Fruit fly (Drosophila melanogaster) whole organism, prepupa: ENCODE data around the gene CG33346.

Experiments
- Blimp-1 ChIP-seq: fragments of 200-800 bp; sonication (Bioruptor generic); optimal IDR thresholded peaks from 3 replicates; lab custom pipeline; 2017; ENCODE audit warnings: missing biosample characterization, missing genetic modification characterization, mild to moderate bottlenecking, moderate library complexity, missing genetic modification reagents
- CG10631 ChIP-seq: fragments of 200-800 bp; sonication (Bioruptor generic); optimal IDR thresholded peaks from 2 replicates; lab custom pipeline; 2016; ENCODE audit warnings: missing biosample characterization, missing genetic modification characterization
- CG11294 ChIP-seq: fragments of 200-800 bp; sonication (Bioruptor generic); IDR thresholded peaks from 2 replicates; pipeline ENCODE4 v1.3.6; 2022; ENCODE audit warnings: missing biosample characterization, missing genetic modification characterization
- CG11762 ChIP-seq: fragments of 200-800 bp; sonication (Bioruptor generic); optimal IDR thresholded peaks from 3 replicates; lab custom pipeline; 2016; ENCODE audit warnings: missing biosample characterization, missing genetic modification characterization; ENCODE audit not compliant: insufficient read depth
- CG11902 ChIP-seq: fragments of 200-800 bp; sonication (Bioruptor generic); optimal IDR thresholded peaks from 3 replicates; lab custom pipeline; 2016; ENCODE audit warnings: missing biosample characterization, missing genetic modification characterization
- CG15336 ChIP-seq: fragments of 200-800 bp; sonication (Bioruptor generic); IDR thresholded peaks from 2 replicates; pipeline ENCODE4 v1.3.6; 2022; ENCODE audit warnings: missing biosample characterization, missing genetic modification characterization
- CG1621 ChIP-seq: fragments of 200-800 bp; sonication (Bioruptor generic); optimal IDR thresholded peaks from 3 replicates; lab custom pipeline; 2018; ENCODE audit warnings: missing biosample characterization, mild to moderate bottlenecking, missing genetic modification characterization
- CG31627 ChIP-seq: fragments of 200-800 bp; sonication (Bioruptor generic); optimal IDR thresholded peaks from 3 replicates; lab custom pipeline; 2016; ENCODE audit warnings: missing biosample characterization, missing genetic modification characterization
- CG32006 ChIP-seq: fragments of 200-800 bp; sonication (Bioruptor generic); optimal IDR thresholded peaks from 3 replicates; lab custom pipeline; 2017; ENCODE audit warnings: missing biosample characterization, mild to moderate bottlenecking, missing genetic modification characterization
- CG34406 ChIP-seq: fragments of 200-800 bp; sonication (Bioruptor generic); optimal IDR thresholded peaks from 3 replicates; lab custom pipeline; 2016; ENCODE audit warnings: missing biosample characterization, missing genetic modification characterization
- CG3919 ChIP-seq: fragments of 200-800 bp; sonication (Bioruptor generic); optimal IDR thresholded peaks from 3 replicates; lab custom pipeline; 2016; ENCODE audit warnings: missing biosample characterization, missing genetic modification characterization
- CG4318 ChIP-seq: fragments of 200-800 bp; sonication (Bioruptor generic); optimal IDR thresholded peaks from 3 replicates; lab custom pipeline; 2017; ENCODE audit warnings: missing biosample characterization, mild to moderate bottlenecking, missing genetic modification characterization
- CG6163 ChIP-seq: fragments of 200-800 bp; sonication (Bioruptor generic); IDR thresholded peaks from 3 replicates; pipeline ENCODE4 v1.3.6; 2022; ENCODE audit warnings: missing biosample characterization, missing genetic modification characterization
- CG6854 ChIP-seq: fragments of 200-800 bp; sonication (Bioruptor generic); optimal IDR thresholded peaks from 2 replicates; lab custom pipeline; 2017; ENCODE audit warnings: missing biosample characterization, mild to moderate bottlenecking, missing genetic modification characterization
- CG7368 ChIP-seq: fragments of 200-800 bp; sonication (Bioruptor generic); optimal IDR thresholded peaks from 3 replicates; lab custom pipeline; 2016; ENCODE audit warnings: missing biosample characterization, missing genetic modification characterization
- CG8119 ChIP-seq: fragments of 200-800 bp; sonication (Bioruptor generic); IDR thresholded peaks from 3 replicates; pipeline ENCODE4 v1.3.6; 2022; ENCODE audit warnings: missing biosample characterization, missing genetic modification characterization
- CG8319 ChIP-seq: fragments of 200-800 bp; sonication (Bioruptor generic); optimal IDR thresholded peaks from 3 replicates; lab custom pipeline; 2016; ENCODE audit warnings: missing biosample characterization, missing genetic modification characterization
- CG8632 ChIP-seq: fragments of 200-800 bp; sonication (Bioruptor generic); optimal IDR thresholded peaks from 3 replicates; lab custom pipeline; 2016; ENCODE audit warnings: missing biosample characterization, missing genetic modification characterization
- CG9139 ChIP-seq: fragments of 200-800 bp; sonication (Bioruptor generic); optimal IDR thresholded peaks from 3 replicates; lab custom pipeline; 2017; ENCODE audit warnings: missing biosample characterization, mild to moderate bottlenecking, missing genetic modification characterization
- Eip75B ChIP-seq: fragments of 200-800 bp; sonication (Bioruptor generic); optimal IDR thresholded peaks from 3 replicates; lab custom pipeline; 2016; ENCODE audit warnings: missing biosample characterization, missing genetic modification characterization
- Eip78C ChIP-seq: fragments of 200-800 bp; sonication (Bioruptor generic); peaks from one replicate; lab custom pipeline; 2016; ENCODE audit warnings: missing biosample characterization, missing genetic modification characterization
- Eip93F ChIP-seq: fragments of 200-800 bp; sonication (Bioruptor generic); optimal IDR thresholded peaks from 2 replicates; lab custom pipeline; 2016; ENCODE audit warnings: missing biosample characterization, mild to moderate bottlenecking, missing genetic modification characterization
- Ets21C ChIP-seq: fragments of 200-800 bp; sonication (Bioruptor generic); optimal IDR thresholded peaks from 3 replicates; lab custom pipeline; 2016; ENCODE audit warnings: missing biosample characterization, missing genetic modification characterization
- Ets96B ChIP-seq: fragments of 200-800 bp; optimal IDR thresholded peaks from 2 replicates; lab custom pipeline; 2019; ENCODE audit warnings: missing biosample characterization, mild to moderate bottlenecking, missing genetic modification characterization, moderate library complexity
- Gug ChIP-seq: fragments of 200-800 bp; sonication (Bioruptor generic); IDR thresholded peaks from 2 replicates; pipeline ENCODE4 v1.3.6; 2022; ENCODE audit warnings: missing biosample characterization, missing genetic modification characterization
- Hr38 ChIP-seq: sonication (Bioruptor generic); optimal IDR thresholded peaks from 2 replicates; lab custom pipeline; 2016; ENCODE audit warnings: missing biosample characterization, missing genetic modification characterization
- Hr39 ChIP-seq: fragments of 200-800 bp; sonication (Bioruptor generic); optimal IDR thresholded peaks from 2 replicates; lab custom pipeline; 2016; ENCODE audit warnings: missing biosample characterization, missing genetic modification characterization
- Hr4 ChIP-seq: fragments of 200-800 bp; sonication (Bioruptor generic); optimal IDR thresholded peaks from 3 replicates; lab custom pipeline; 2016; ENCODE audit warnings: missing biosample characterization, missing genetic modification characterization
- Lpt ChIP-seq: fragments of 200-800 bp; sonication (Bioruptor generic); optimal IDR thresholded peaks from 3 replicates; lab custom pipeline; 2016; ENCODE audit warnings: missing biosample characterization, missing genetic modification characterization
- OdsH ChIP-seq: fragments of 200-800 bp; sonication (Bioruptor generic); optimal IDR thresholded peaks from 3 replicates; lab custom pipeline; 2016; ENCODE audit warnings: missing biosample characterization, missing genetic modification characterization
- Sox102F ChIP-seq: fragments of 200-800 bp; sonication (Bioruptor generic); optimal IDR thresholded peaks from 2 replicates; lab custom pipeline; 2016; ENCODE audit warnings: missing biosample characterization, mild to moderate bottlenecking, missing genetic modification characterization
- Sox14 ChIP-seq: fragments of 200-800 bp; sonication (Bioruptor generic); optimal IDR thresholded peaks from 3 replicates; lab custom pipeline; 2016; ENCODE audit warnings: missing biosample characterization, missing genetic modification characterization
- Sox15 ChIP-seq: fragments of 200-800 bp; sonication (Bioruptor generic); optimal IDR thresholded peaks from 3 replicates; lab custom pipeline; 2016; ENCODE audit warnings: missing biosample characterization, missing genetic modification characterization
- achi ChIP-seq: fragments of 200-800 bp; sonication (Bioruptor generic); optimal IDR thresholded peaks from 3 replicates; lab custom pipeline; 2016; ENCODE audit warnings: missing biosample characterization, missing genetic modification characterization
- acj6 ChIP-seq: fragments of 200-800 bp; sonication (Bioruptor generic); optimal IDR thresholded peaks from 3 replicates; lab custom pipeline; 2016; ENCODE audit warnings: missing biosample characterization, missing genetic modification characterization
- cyc ChIP-seq: fragments of 200-800 bp; sonication (Bioruptor generic); optimal IDR thresholded peaks from 3 replicates; lab custom pipeline; 2016; ENCODE audit warnings: missing biosample characterization, missing genetic modification characterization
- dac ChIP-seq: fragments of 200-800 bp; sonication (Bioruptor generic); optimal IDR thresholded peaks from 2 replicates; lab custom pipeline; 2017; ENCODE audit warnings: missing biosample characterization, mild to moderate bottlenecking, missing genetic modification characterization
- dsx ChIP-seq: fragments of 200-800 bp; optimal IDR thresholded peaks from 3 replicates; lab custom pipeline; 2019; ENCODE audit warnings: missing biosample characterization, mild to moderate bottlenecking, missing genetic modification characterization, moderate library complexity; ENCODE audit not compliant: poor library complexity, severe bottlenecking
- eg ChIP-seq: fragments of 200-800 bp; sonication (Bioruptor generic); IDR thresholded peaks from 3 replicates; pipeline ENCODE4 v1.3.6; 2022; ENCODE audit warnings: missing biosample characterization, missing genetic modification characterization
- esn ChIP-seq: fragments of 200-800 bp; sonication (Bioruptor generic); optimal IDR thresholded peaks from 2 replicates; lab custom pipeline; 2016; ENCODE audit warnings: missing biosample characterization, mild to moderate bottlenecking, missing genetic modification characterization, moderate library complexity
- fd85E ChIP-seq: fragments of 200-800 bp; sonication (Bioruptor generic); optimal IDR thresholded peaks from 3 replicates; lab custom pipeline; 2016; ENCODE audit warnings: missing biosample characterization, missing genetic modification characterization
- fkh ChIP-seq: fragments of 200-800 bp; sonication (Bioruptor generic); optimal IDR thresholded peaks from 3 replicates; lab custom pipeline; 2017; ENCODE audit warnings: missing biosample characterization, mild to moderate bottlenecking, missing genetic modification characterization, moderate library complexity
- lz ChIP-seq: fragments of 200-800 bp; sonication (Bioruptor generic); optimal IDR thresholded peaks from 3 replicates; lab custom pipeline; 2016; ENCODE audit warnings: missing biosample characterization, missing genetic modification characterization
- net ChIP-seq: fragments of 200-800 bp; sonication (Bioruptor generic); optimal IDR thresholded peaks from 3 replicates; lab custom pipeline; 2016; ENCODE audit warnings: missing biosample characterization, missing genetic modification characterization
- salr ChIP-seq, 2 experiments: fragments of 200-800 bp; sonication (Bioruptor generic); optimal IDR thresholded peaks; 3 replicates each; lab custom pipeline; 2016 to 2018; ENCODE audit warnings: missing biosample characterization in 2 of 2, missing genetic modification characterization in 2 of 2, mild to moderate bottlenecking in 1 of 2
- ss ChIP-seq, 2 experiments: fragments of 200-800 bp; sonication (Bioruptor generic); optimal IDR thresholded peaks; 2 replicates in 1 of 2; 3 replicates in 1 of 2; lab custom pipeline; 2017 to 2018; ENCODE audit warnings: mild to moderate bottlenecking in 2 of 2, missing biosample characterization in 2 of 2, missing genetic modification characterization in 2 of 2, moderate library complexity in 1 of 2
- topi ChIP-seq: fragments of 200-800 bp; sonication (Bioruptor generic); optimal IDR thresholded peaks from 3 replicates; lab custom pipeline; 2016; ENCODE audit warnings: missing biosample characterization, missing genetic modification characterization
- vri ChIP-seq: fragments of 200-800 bp; sonication (Bioruptor generic); optimal IDR thresholded peaks from 3 replicates; lab custom pipeline; 2016; ENCODE audit warnings: missing biosample characterization, mild to moderate bottlenecking, missing genetic modification characterization

Gene CG33346

dm6 chr3R:28676870-28677526 is 8.0 kb downstream of the CG33346 start:
- no peak for TF ChIP-seq CG3919
- TF ChIP-seq CG6163 (GFP tag; lab: Robert Waterston, UW), result 0 out of 3 replicates have a peak, but pooled peaks have one; percentile 26
- no peak for TF ChIP-seq Sox15 (GFP tag; lab: Kevin White, UChicago)
- no peak for TF ChIP-seq Sox14 (GFP tag; lab: Kevin White, UChicago)
- no peak for TF ChIP-seq ss (GFP tag; optimal IDR thresholded peaks at IDR 0.05; lab: Kevin White, UChicago)
- TF ChIP-seq topi, result no peak
- no peak for TF ChIP-seq net
- TF ChIP-seq Ets96B (tag; lab: Kevin White, UChicago), result no peak

dm6 chr3R:28677527-28678134 is 8.6 kb downstream of the CG33346 start:
- TF ChIP-seq Ets96B (tag; lab: Kevin White, UChicago) (peak; percentile 2), CG8119 (GFP tag; lab: Robert Waterston, UW) (peak; percentile 50; the same call in 1 of the 3 replicates), topi (peak; percentile 8), CG3919 (peak; percentile 2), salr (GFP tag; optimal IDR thresholded peaks at IDR 0.05; lab: Kevin White, UChicago) (no peak), CG11902 (GFP tag; lab: Kevin White, UChicago) (no peak), acj6 (no peak), CG9139 (GFP tag; lab: Kevin White, UChicago) (no peak), vri (GFP tag; lab: Kevin White, UChicago) (no peak), Blimp-1 (GFP tag; lab: Kevin White, UChicago) (no peak), lz (GFP tag; lab: Kevin White, UChicago) (no peak), fd85E (no peak), Gug (GFP tag; lab: Robert Waterston, UW) (no peak), cyc (GFP tag; lab: Kevin White, UChicago) (no peak), CG34406 (no peak), OdsH (peak; percentile 20), CG10631 (GFP tag; lab: Kevin White, UChicago) (no peak), Hr38 (no peak), CG31627 (no peak), ss (GFP tag; optimal IDR thresholded peaks at IDR 0.05; lab: Kevin White, UChicago) (no peak), eg (GFP tag; lab: Robert Waterston, UW) (no peak), dac (GFP tag; lab: Kevin White, UChicago) (no peak), esn (peak; percentile 29), CG8632 (GFP tag; lab: Kevin White, UChicago) (no peak), CG7368 (GFP tag; lab: Kevin White, UChicago) (no peak), CG6854 (GFP tag; lab: Kevin White, UChicago) (no peak), CG8319 (GFP tag; lab: Kevin White, UChicago) (no peak), CG11294 (GFP tag; lab: Robert Waterston, UW) (no peak), Hr39 (GFP tag; lab: Kevin White, UChicago) (no peak), Sox15 (GFP tag; lab: Kevin White, UChicago) (no peak), dsx (GFP tag; lab: Kevin White, UChicago) (no peak), CG32006 (GFP tag; lab: Kevin White, UChicago) (peak; percentile 20), Eip75B (peak; percentile 23), Sox102F (no peak), Eip93F (GFP tag; lab: Kevin White, UChicago) (no peak), achi (no peak), CG4318 (no peak), CG15336 (GFP tag; lab: Robert Waterston, UW) (no peak), Hr4 (no peak), Ets21C (GFP tag; lab: Kevin White, UChicago) (no peak), Lpt (GFP tag; lab: Kevin White, UChicago) (no peak), CG1621 (tag; lab: Kevin White, UChicago) (no peak), CG6163 (GFP tag; lab: Robert Waterston, UW) (no peak), fkh (GFP tag; lab: Kevin White, UChicago) (no peak), CG11762 (no peak), Eip78C (GFP tag; lab: Kevin White, UChicago) (peak; percentile 87), Sox14 (GFP tag; lab: Kevin White, UChicago) (no peak)
